Fruit fly (Drosophila melanogaster) whole organism, embryonic: Measurements from ENCODE around the gene CG17784.

Experiments used
- Atf3 ChIP-seq: fragments of 200-800 bp; sonication (Bioruptor generic); optimal IDR thresholded peaks from 3 replicates; lab custom pipeline; 2016; ENCODE audit warnings: missing biosample characterization, missing genetic modification characterization
- Bteb2 ChIP-seq: fragments of 200-800 bp; sonication (Bioruptor generic); optimal IDR thresholded peaks from 2 replicates; lab custom pipeline; 2016; ENCODE audit warnings: missing biosample characterization, missing genetic modification characterization
- C15 ChIP-seq: fragments of 200-800 bp; sonication (Bioruptor generic); IDR thresholded peaks from 3 replicates; pipeline ENCODE4 v1.3.6; 2022; ENCODE audit warnings: missing biosample characterization, missing genetic modification characterization
- CG10274 ChIP-seq: fragments of 200-800 bp; sonication (Bioruptor generic); optimal IDR thresholded peaks from 3 replicates; lab custom pipeline; 2017; ENCODE audit warnings: missing biosample characterization, mild to moderate bottlenecking, missing genetic modification characterization
- CG11456 ChIP-seq: fragments of 200-800 bp; sonication (Bioruptor generic); IDR thresholded peaks from 3 replicates; pipeline ENCODE4 v1.3.6; 2022; ENCODE audit warnings: missing biosample characterization, missing genetic modification characterization
- CG11560 ChIP-seq: fragments of 200-800 bp; sonication (Bioruptor generic); IDR thresholded peaks from 3 replicates; pipeline ENCODE4 v1.3.6; 2022; ENCODE audit warnings: missing biosample characterization, missing genetic modification characterization
- CG12155 ChIP-seq: fragments of 200-800 bp; sonication (Bioruptor generic); optimal IDR thresholded peaks from 3 replicates; lab custom pipeline; 2016; ENCODE audit warnings: missing biosample characterization, missing genetic modification characterization
- CG1233 ChIP-seq: fragments of 200-800 bp; sonication (Bioruptor generic); optimal IDR thresholded peaks from 4 replicates; lab custom pipeline; 2018; ENCODE audit warnings: missing biosample characterization, mild to moderate bottlenecking, missing genetic modification characterization
- CG14860 ChIP-seq: fragments of 200-800 bp; sonication (Bioruptor generic); IDR thresholded peaks from 3 replicates; pipeline ENCODE4 v1.3.6; 2022; ENCODE audit warnings: missing biosample characterization, missing genetic modification characterization; ENCODE audit not compliant: partially characterized antibody
- CG1602 ChIP-seq: fragments of 200-800 bp; sonication (Bioruptor generic); optimal IDR thresholded peaks from 3 replicates; lab custom pipeline; 2016; ENCODE audit warnings: missing biosample characterization, missing genetic modification characterization
- CG16815 ChIP-seq: fragments of 200-800 bp; sonication (Bioruptor generic); optimal IDR thresholded peaks from 3 replicates; lab custom pipeline; 2017; ENCODE audit warnings: missing biosample characterization, mild to moderate bottlenecking, missing genetic modification characterization
- CG17385 ChIP-seq: fragments of 200-800 bp; sonication (Bioruptor generic); optimal IDR thresholded peaks from 3 replicates; lab custom pipeline; 2018; ENCODE audit warnings: missing biosample characterization, mild to moderate bottlenecking, missing genetic modification characterization
- CG17829 ChIP-seq: fragments of 200-800 bp; optimal IDR thresholded peaks from 2 replicates; lab custom pipeline; 2019; ENCODE audit warnings: missing biosample characterization, mild to moderate bottlenecking, missing genetic modification characterization, moderate library complexity
- CG18476 ChIP-seq: fragments of 200-800 bp; sonication (Bioruptor generic); optimal IDR thresholded peaks from 2 replicates; lab custom pipeline; 2016; ENCODE audit warnings: missing biosample characterization, mild to moderate bottlenecking, missing genetic modification characterization
- CG32532 ChIP-seq: fragments of 200-800 bp; sonication (Bioruptor generic); IDR thresholded peaks from 2 replicates; pipeline ENCODE4 v1.3.6; 2022; ENCODE audit warnings: missing biosample characterization, missing genetic modification characterization
- CG32767 ChIP-seq: fragments of 200-800 bp; sonication (Bioruptor generic); IDR thresholded peaks from 2 replicates; pipeline ENCODE4 v1.3.6; 2022; ENCODE audit warnings: missing biosample characterization, missing genetic modification characterization
- CG34376 ChIP-seq: fragments of 200-800 bp; sonication (Bioruptor generic); optimal IDR thresholded peaks from 2 replicates; lab custom pipeline; 2018; ENCODE audit warnings: missing biosample characterization, mild to moderate bottlenecking, missing genetic modification characterization
- CG5245 ChIP-seq: fragments of 200-800 bp; sonication (Bioruptor generic); optimal IDR thresholded peaks from 3 replicates; lab custom pipeline; 2016; ENCODE audit warnings: missing biosample characterization, missing genetic modification characterization
- CG7271 ChIP-seq: fragments of 200-800 bp; sonication (Bioruptor generic); optimal IDR thresholded peaks from 2 replicates; lab custom pipeline; 2018; ENCODE audit warnings: missing biosample characterization, mild to moderate bottlenecking, missing genetic modification characterization, moderate library complexity
- CG8089 ChIP-seq: fragments of 200-800 bp; sonication (Bioruptor generic); optimal IDR thresholded peaks from 3 replicates; lab custom pipeline; 2016; ENCODE audit warnings: missing biosample characterization, missing genetic modification characterization
- CG8924 ChIP-seq: fragments of 200-800 bp; optimal IDR thresholded peaks from 3 replicates; lab custom pipeline; 2019; ENCODE audit warnings: missing biosample characterization, mild to moderate bottlenecking, missing genetic modification characterization, moderate library complexity
- CoRest ChIP-seq: fragments of 200-800 bp; sonication (Bioruptor generic); optimal IDR thresholded peaks from 3 replicates; lab custom pipeline; 2018; ENCODE audit warnings: missing biosample characterization, mild to moderate bottlenecking, missing genetic modification characterization, moderate library complexity
- CrebB ChIP-seq: fragments of 200-800 bp; sonication (Bioruptor generic); optimal IDR thresholded peaks from 3 replicates; lab custom pipeline; 2018; ENCODE audit warnings: missing biosample characterization, mild to moderate bottlenecking, missing genetic modification characterization
- E2f2 ChIP-seq: fragments of 200-800 bp; sonication (Bioruptor generic); IDR thresholded peaks from 2 replicates; pipeline ENCODE4 v1.3.6; 2022; ENCODE audit warnings: missing biosample characterization, missing genetic modification characterization
- Gug ChIP-seq: fragments of 200-800 bp; sonication (Bioruptor generic); IDR thresholded peaks from 4 replicates; pipeline ENCODE4 v1.3.6; 2022; ENCODE audit warnings: missing biosample characterization, missing genetic modification characterization
- Med ChIP-seq: fragments of 200-800 bp; sonication (Bioruptor generic); peaks from one replicate; lab custom pipeline; 2016; ENCODE audit warnings: missing biosample characterization, missing genetic modification characterization, mild to moderate bottlenecking, inconsistent platforms, moderate library complexity
- Poxn ChIP-seq: fragments of 200-800 bp; sonication (Bioruptor generic); IDR thresholded peaks from 2 replicates; pipeline ENCODE4 v1.3.6; 2022; ENCODE audit warnings: missing biosample characterization, missing genetic modification characterization
- Sry-β ChIP-seq: fragments of 200-800 bp; sonication (Bioruptor generic); optimal IDR thresholded peaks from 2 replicates; lab custom pipeline; 2018; ENCODE audit warnings: missing biosample characterization, mild to moderate bottlenecking, missing genetic modification characterization, moderate library complexity
- YL-1 ChIP-seq: fragments of 200-800 bp; sonication (Bioruptor generic); optimal IDR thresholded peaks from 3 replicates; lab custom pipeline; 2017; ENCODE audit warnings: missing biosample characterization, mild to moderate bottlenecking, missing genetic modification characterization
- ara ChIP-seq: fragments of 200-800 bp; sonication (Bioruptor generic); IDR thresholded peaks from 2 replicates; pipeline ENCODE4 v1.3.6; 2022; ENCODE audit warnings: missing biosample characterization, missing genetic modification characterization
- ci ChIP-seq: fragments of 200-800 bp; sonication (Bioruptor generic); IDR thresholded peaks from 3 replicates; pipeline ENCODE4 v1.3.6; 2022; ENCODE audit warnings: missing biosample characterization, missing genetic modification characterization
- danr ChIP-seq: fragments of 200-800 bp; sonication (Bioruptor generic); IDR thresholded peaks from 2 replicates; pipeline ENCODE4 v1.3.6; 2022; ENCODE audit warnings: missing biosample characterization, missing genetic modification characterization
- dysf ChIP-seq: fragments of 200-800 bp; sonication (Bioruptor generic); IDR thresholded peaks from 3 replicates; pipeline ENCODE4 v1.3.6; 2022; ENCODE audit warnings: missing biosample characterization, missing genetic modification characterization
- fd64A ChIP-seq: fragments of 200-800 bp; sonication (Bioruptor generic); optimal IDR thresholded peaks from 3 replicates; lab custom pipeline; 2018; ENCODE audit warnings: missing biosample characterization, mild to moderate bottlenecking, missing genetic modification characterization
- gt ChIP-seq: fragments of 200-800 bp; sonication (Bioruptor generic); IDR thresholded peaks from 2 replicates; pipeline ENCODE4 v1.3.6; 2022; ENCODE audit warnings: missing biosample characterization, missing genetic modification characterization
- hb ChIP-seq: fragments of 200-800 bp; sonication (Bioruptor generic); IDR thresholded peaks from 3 replicates; pipeline ENCODE4 v1.3.6; 2022; ENCODE audit warnings: missing biosample characterization, missing genetic modification characterization; ENCODE audit not compliant: partially characterized antibody
- hth ChIP-seq: fragments of >200 bp; optimal IDR thresholded peaks from 2 replicates; lab custom pipeline; 2017; ENCODE audit warnings: inconsistent platforms
- inv ChIP-seq: fragments of 200-800 bp; sonication (Bioruptor generic); IDR thresholded peaks from 2 replicates; pipeline ENCODE4 v1.3.6; 2022; ENCODE audit warnings: missing biosample characterization, missing genetic modification characterization; ENCODE audit not compliant: partially characterized antibody
- knrl ChIP-seq: fragments of 200-800 bp; sonication (Bioruptor generic); IDR thresholded peaks from 3 replicates; pipeline ENCODE4 v1.3.6; 2022; ENCODE audit warnings: missing biosample characterization, missing genetic modification characterization; ENCODE audit not compliant: partially characterized antibody
- nmo ChIP-seq: fragments of 200-800 bp; sonication (Bioruptor generic); optimal IDR thresholded peaks from 2 replicates; lab custom pipeline; 2018; ENCODE audit warnings: missing biosample characterization, mild to moderate bottlenecking, missing genetic modification characterization, moderate library complexity
- onecut ChIP-seq: fragments of 200-800 bp; sonication (Bioruptor generic); IDR thresholded peaks from 2 replicates; pipeline ENCODE4 v1.3.6; 2022; ENCODE audit warnings: missing biosample characterization, missing genetic modification characterization
- prd ChIP-seq, 3 experiments: fragments of >200 bp in 2 of 3; fragments of 200-800 bp in 1 of 3; sonication (Bioruptor generic) in 1 of 3; optimal IDR thresholded peaks in 2 of 3; IDR thresholded peaks in 1 of 3; 2 replicates in 2 of 3; 3 replicates in 1 of 3; pipeline versions ENCODE4 v1.3.6 to Lab custom; 2017 to 2022; ENCODE audit warnings: missing biosample characterization in 1 of 3, missing genetic modification characterization in 1 of 3
- ranshi ChIP-seq: fragments of 200-800 bp; sonication (Bioruptor generic); IDR thresholded peaks from 2 replicates; pipeline ENCODE4 v1.3.6; 2022; ENCODE audit warnings: missing biosample characterization, missing genetic modification characterization
- so ChIP-seq: fragments of 200-800 bp; sonication (Bioruptor generic); IDR thresholded peaks from 3 replicates; pipeline ENCODE4 v1.3.6; 2022; ENCODE audit warnings: missing biosample characterization, missing genetic modification characterization
- sqz ChIP-seq: fragments of 200-800 bp; sonication (Bioruptor generic); optimal IDR thresholded peaks from 3 replicates; lab custom pipeline; 2018; ENCODE audit warnings: missing biosample characterization, mild to moderate bottlenecking, missing genetic modification characterization
- stc ChIP-seq: fragments of 200-800 bp; sonication (Bioruptor generic); IDR thresholded peaks from 2 replicates; pipeline ENCODE4 v1.3.6; 2022; ENCODE audit warnings: missing biosample characterization, missing genetic modification characterization
- sug ChIP-seq: fragments of 200-800 bp; optimal IDR thresholded peaks from 2 replicates; lab custom pipeline; 2019; ENCODE audit warnings: missing biosample characterization, mild to moderate bottlenecking, missing genetic modification characterization, moderate library complexity
- zfh2 ChIP-seq: fragments of 200-800 bp; sonication (Bioruptor generic); optimal IDR thresholded peaks from 2 replicates; lab custom pipeline; 2016; ENCODE audit warnings: missing biosample characterization, missing genetic modification characterization

CG17784 gene

dm6 chr3R:24318217-24319082, 46.3 kb downstream of the CG17784 start, which contains the start of the genes Nab2 and BRWD3 (continued):
- TF ChIP-seq CG5245 (GFP tag; lab: Kevin White, UChicago), result no peak
- peak; percentile 51; the same call in 2 of the 3 replicates for TF ChIP-seq CG11456 (GFP tag; lab: Robert Waterston, UW)
- no peak for TF ChIP-seq CG1233 (GFP tag; lab: Kevin White, UChicago)
- peak; percentile 18 for TF ChIP-seq CG1602 (GFP tag; lab: Kevin White, UChicago)
- no peak for TF ChIP-seq CG10274 (GFP tag; lab: Kevin White, UChicago)
- peak; percentile 44 for TF ChIP-seq CG18476 (GFP tag; lab: Kevin White, UChicago)
- peak; percentile 70 for TF ChIP-seq nmo (GFP tag; lab: Kevin White, UChicago)
- no peak for TF ChIP-seq gt (GFP tag; lab: Robert Waterston, UW)
- peak; percentile 55; the same call in 1 of the 3 replicates for TF ChIP-seq ci (GFP tag; lab: Robert Waterston, UW)
- 0 out of 2 replicates have a peak, but pooled peaks have one; percentile 25 for TF ChIP-seq CG32767
- no peak for TF ChIP-seq C15 (GFP tag; lab: Robert Waterston, UW)
- peak; percentile 29; the same call in 1 of the 4 replicates for TF ChIP-seq Gug (GFP tag; lab: Robert Waterston, UW)
- TF ChIP-seq fd64A (GFP tag; lab: Kevin White, UChicago), result no peak
- peak; percentile 42; the same call in 2 of the 3 replicates for TF ChIP-seq CG14860 (GFP tag; lab: Robert Waterston, UW)
- no peak for TF ChIP-seq CG7271 (tag; lab: Kevin White, UChicago)
- no peak for TF ChIP-seq so (GFP tag; lab: Robert Waterston, UW)
- TF ChIP-seq Med (GFP tag; lab: Kevin White, UChicago), result peak; percentile 69
- peak; percentile 93 for TF ChIP-seq CG17385 (GFP tag; lab: Kevin White, UChicago)
- TF ChIP-seq danr (GFP tag; lab: Robert Waterston, UW), result no peak
- peak; percentile 56 for TF ChIP-seq inv (GFP tag; lab: Robert Waterston, UW)
- peak; percentile 38 for TF ChIP-seq CG16815 (GFP tag; lab: Kevin White, UChicago)
- peak; percentile 47 for TF ChIP-seq CoRest (tag; lab: Kevin White, UChicago)
- peak; percentile 53; the same call in 1 of the 3 replicates for TF ChIP-seq dysf (GFP tag; lab: Robert Waterston, UW)
- TF ChIP-seq YL-1 (GFP tag; lab: Kevin White, UChicago), result peak; percentile 37
- TF ChIP-seq onecut (GFP tag; lab: Robert Waterston, UW), result peak; percentile 79
- no peak for TF ChIP-seq prd (optimal IDR thresholded peaks at IDR 0.05; lab: Kevin White, UChicago)
- peak; percentile 56 for TF ChIP-seq prd (GFP tag; IDR thresholded peaks at IDR 0.05; lab: Robert Waterston, UW)
- TF ChIP-seq E2f2 (GFP tag; lab: Robert Waterston, UW), result peak; percentile 57
- TF ChIP-seq ara (GFP tag; lab: Robert Waterston, UW), result 0 out of 2 replicates have a peak, but pooled peaks have one; percentile 50
- no peak for TF ChIP-seq CG34376
- no peak for TF ChIP-seq CrebB (tag; lab: Kevin White, UChicago)
- TF ChIP-seq CG11560 (tag; lab: Robert Waterston, UW), result peak; percentile 57; the same call in 2 of the 3 replicates
- TF ChIP-seq hb (GFP tag; lab: Robert Waterston, UW), result peak; percentile 59; the same call in 1 of the 3 replicates
- peak; percentile 61; the same call in 2 of the 3 replicates for TF ChIP-seq knrl (GFP tag; lab: Robert Waterston, UW)
- TF ChIP-seq stc (GFP tag; lab: Robert Waterston, UW), result peak; percentile 36; the same call in 1 of the 2 replicates
- TF ChIP-seq CG8089 (GFP tag; lab: Kevin White, UChicago), result no peak
- no peak for TF ChIP-seq Poxn
- TF ChIP-seq CG8924, result peak; percentile 42
- TF ChIP-seq Bteb2 (GFP tag; lab: Kevin White, UChicago), result peak; percentile 10
- peak; percentile 49; the same call in 1 of the 2 replicates for TF ChIP-seq CG32532 (GFP tag; lab: Robert Waterston, UW)
- TF ChIP-seq ranshi, result peak; percentile 37; the same call in 1 of the 2 replicates
- TF ChIP-seq Sry-β (GFP tag; lab: Kevin White, UChicago), result peak; percentile 56
- TF ChIP-seq CG17829 (tag; lab: Kevin White, UChicago), result peak; percentile 18
- no peak for TF ChIP-seq hth
- no peak for TF ChIP-seq Atf3 (GFP tag; lab: Kevin White, UChicago)
- TF ChIP-seq sug (tag; lab: Kevin White, UChicago), result no peak
- peak; percentile 25 for TF ChIP-seq zfh2
- peak; percentile 39 for TF ChIP-seq CG12155 (GFP tag; lab: Kevin White, UChicago)
- peak; percentile 50 for TF ChIP-seq sqz
